Worm (Caenorhabditis elegans) whole organism, dauer: ENCODE data around the gene C17C3.24.

Source experiments
- unc-62 ChIP-seq: sonication (generic microtip); optimal IDR thresholded peaks from 2 replicates; lab custom pipeline; 2017; ENCODE audit warnings: missing biosample characterization, missing genetic modification reagents, missing genetic modification characterization

Gene C17C3.24

ce11 chrII:5541685-5542084 lies at the start of gene C17C3.24:
TSS of gene C17C3.24 (minus strand) at chrII:5541785.
- no peak for TF ChIP-seq unc-62

ce11 chrII:5589690-5590089 lies 48.1 kb upstream of the C17C3.24 start, which contains the start of gene C17G10.13:
TSS of gene C17G10.13 (minus strand) at chrII:5589790.
- no peak for TF ChIP-seq unc-62

DNA sequence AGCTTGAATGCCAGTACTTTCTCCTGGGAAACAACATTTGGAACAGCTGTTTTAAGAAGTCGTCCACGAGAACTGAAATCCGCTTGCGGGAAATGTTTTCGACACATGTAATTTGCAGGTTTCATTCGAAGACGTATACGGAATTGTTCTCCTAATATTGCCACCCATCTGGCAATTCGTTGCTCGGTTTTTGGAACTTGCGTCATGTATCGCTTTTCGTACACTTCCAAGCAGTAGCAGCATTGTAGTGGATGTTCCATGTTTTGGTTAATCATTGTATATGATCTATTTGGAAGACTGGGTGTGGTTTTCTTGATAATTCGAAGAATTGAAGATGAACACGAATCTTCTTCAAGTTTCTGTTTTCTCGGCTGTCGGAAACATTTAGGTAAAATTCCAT lies 46.2 kb upstream of the C17C3.24 start:
- no peak for TF ChIP-seq unc-62

- no peak for TF ChIP-seq unc-62
Measured at ce11 chrII:5585788-5586187, 44.2 kb upstream of the C17C3.24 start, which contains the start of gene lys-8. TSS of gene lys-8 (plus strand) at chrII:5586178.

- TF ChIP-seq unc-62, result no peak
Measured at ce11 chrII:5582309-5582708, 40.7 kb upstream of the C17C3.24 start, which contains the start of gene T25E4.2. TSS of gene T25E4.2 (minus strand) at chrII:5582409.

- TF ChIP-seq unc-62, result no peak
Measured at ce11 chrII:5579236-5579635, 37.7 kb upstream of the C17C3.24 start.

DNA sequence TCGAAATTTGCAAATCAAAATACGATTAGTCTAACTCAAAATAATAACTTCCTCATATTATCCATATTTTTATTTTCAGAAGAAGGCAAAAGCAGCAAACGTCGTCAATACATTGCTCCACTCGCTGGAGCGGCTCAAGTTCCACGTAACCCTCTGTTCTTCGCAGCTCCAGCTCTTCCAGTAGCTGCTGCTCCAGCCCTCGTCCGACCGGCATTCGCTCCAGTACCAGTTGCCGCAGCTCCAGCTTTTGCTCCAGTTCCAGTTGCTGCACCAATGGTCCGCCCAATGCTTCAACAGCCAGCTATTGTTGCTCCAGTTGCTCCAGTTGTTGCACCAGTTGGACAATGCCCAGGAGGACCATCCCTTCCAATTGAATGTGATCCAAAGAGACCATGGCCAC lies 37.1 kb upstream of the C17C3.24 start:
- TF ChIP-seq unc-62, result no peak

DNA sequence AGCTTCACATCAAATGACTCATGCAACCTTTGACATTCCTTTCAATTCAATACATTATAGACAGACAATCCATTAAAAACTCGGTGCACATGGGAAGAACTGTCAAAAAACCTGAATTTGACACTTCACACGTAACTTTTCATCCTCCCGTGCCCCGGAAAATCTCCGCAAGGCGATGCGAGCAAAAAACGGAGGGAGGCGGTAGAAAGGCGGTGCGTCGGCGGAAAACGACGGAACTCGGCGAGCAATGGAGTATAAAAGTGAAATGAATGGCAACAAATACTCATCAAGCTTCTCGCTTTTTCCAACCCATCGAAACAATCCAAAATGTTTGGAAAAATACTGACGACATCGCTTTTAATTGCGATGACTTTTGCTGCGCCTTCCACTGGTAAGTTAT lies 36.5 kb upstream of the C17C3.24 start, which contains the start of gene T25E4.1:
Gene T25E4.1 (plus strand): TSS at position 301 of the 400 bp plus-strand sequence.
- no peak for TF ChIP-seq unc-62

DNA sequence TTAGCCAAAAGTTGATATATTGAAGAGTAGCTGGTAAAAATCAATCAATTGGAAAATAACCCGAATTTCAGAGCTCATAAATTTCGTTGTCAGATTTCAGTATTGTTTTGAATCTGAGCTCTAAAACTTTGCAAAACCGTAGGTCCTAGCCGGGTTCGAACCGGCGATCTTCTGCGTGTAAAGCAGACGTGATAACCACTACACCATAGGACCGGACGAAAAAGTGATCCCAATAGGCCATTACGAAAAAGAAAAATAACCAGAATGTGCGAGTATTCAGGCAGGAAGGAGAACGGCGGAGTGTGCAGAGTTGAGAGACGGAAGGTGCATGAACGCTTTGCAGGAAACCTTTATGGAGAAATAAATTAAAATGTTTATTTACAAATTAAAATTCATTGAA lies 35.5 kb upstream of the C17C3.24 start:
- TF ChIP-seq unc-62, result no peak

DNA sequence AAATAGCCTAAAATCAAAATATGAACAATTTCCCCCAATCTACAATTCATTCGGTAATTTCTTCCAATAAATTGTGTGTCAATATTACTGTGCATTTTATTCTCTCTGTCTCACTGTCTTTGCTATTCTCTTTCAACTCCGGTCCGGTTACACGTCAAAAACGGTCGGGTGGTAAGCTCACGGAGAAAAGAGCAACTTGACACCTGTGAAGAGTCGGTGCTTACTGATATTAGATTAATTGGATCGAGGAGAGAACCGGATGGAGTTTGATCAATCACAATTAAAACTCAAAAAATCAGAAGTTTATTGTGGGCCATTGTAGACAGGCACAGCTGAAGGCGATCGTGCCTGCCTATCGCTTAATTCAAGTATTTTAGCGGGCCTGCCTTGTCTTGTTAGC lies 33.3 kb upstream of the C17C3.24 start:
- no peak for TF ChIP-seq unc-62

DNA sequence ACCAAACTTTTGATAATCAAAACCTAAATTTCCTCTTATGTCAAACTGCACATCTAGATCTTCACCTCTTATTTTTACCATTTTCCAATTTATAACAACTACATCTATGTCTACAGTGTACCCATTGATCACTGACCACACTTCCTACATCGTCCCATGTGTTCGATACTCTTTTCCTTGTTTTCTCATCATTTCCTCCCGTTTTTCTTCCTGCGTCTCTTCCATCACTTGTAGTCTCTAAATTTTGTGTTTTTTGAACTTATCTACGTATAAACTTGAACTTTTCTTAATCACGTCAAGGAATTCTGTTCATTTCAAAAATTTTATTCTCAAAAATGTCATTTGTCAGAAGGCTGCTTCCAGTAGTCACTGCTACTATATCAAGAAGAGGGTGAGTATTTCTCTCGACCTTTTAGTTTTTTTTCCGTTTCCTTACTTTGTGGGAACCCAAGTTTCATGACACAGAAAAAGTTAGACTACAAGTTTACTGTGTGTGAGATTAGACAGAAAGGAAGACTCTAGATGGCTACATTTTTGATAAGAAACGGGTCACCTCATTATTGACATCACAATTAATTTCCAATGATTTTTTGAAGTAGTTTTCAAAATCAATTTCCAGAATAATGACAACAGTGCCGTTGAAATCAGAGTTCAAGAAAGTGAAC lies 30.6 kb upstream of the C17C3.24 start:
- no peak for TF ChIP-seq unc-62

- no peak for TF ChIP-seq unc-62
Measured at ce11 chrII:5570272-5570671, 28.7 kb upstream of the C17C3.24 start, which contains the start of the genes C17C3.1 and C17C3.15. TSS of gene C17C3.1 (plus strand) at chrII:5570572. TSS of gene C17C3.15 (plus strand) at chrII:5570654.

- no peak for TF ChIP-seq unc-62
Measured at ce11 chrII:5565082-5565623, 23.6 kb upstream of the C17C3.24 start.

ce11 chrII:5561392-5561791 lies 19.8 kb upstream of the C17C3.24 start, which contains the start of gene C17C3.3:
TSS of gene C17C3.3 (plus strand) at chrII:5561737.
- TF ChIP-seq unc-62, result no peak

ce11 chrII:5557134-5557533 lies 15.5 kb upstream of the C17C3.24 start:
- TF ChIP-seq unc-62, result no peak

DNA sequence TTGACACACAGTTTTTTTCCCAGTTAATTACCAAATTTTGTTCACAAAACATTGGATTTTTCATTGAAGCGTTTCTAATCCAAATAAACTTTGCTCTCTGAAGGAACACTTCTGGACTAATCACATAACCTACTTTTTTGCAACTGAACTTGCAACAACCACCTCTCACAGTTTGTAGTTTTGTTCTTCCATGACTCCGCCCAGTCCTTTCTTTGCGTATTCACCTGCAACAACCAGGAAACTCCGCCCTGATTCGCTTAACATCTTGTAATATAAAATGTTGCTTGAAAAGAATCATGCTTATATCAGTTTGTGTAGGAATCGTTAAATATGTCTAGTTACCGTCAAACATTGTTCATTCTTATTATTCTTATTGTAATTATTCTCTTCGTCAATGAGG lies 14.8 kb upstream of the C17C3.24 start, which contains the start of gene ins-11:
Gene ins-11 (plus strand): TSS at position 301 of the 400 bp plus-strand sequence.
- TF ChIP-seq unc-62, result no peak

ce11 chrII:5555522-5555921 lies 13.9 kb upstream of the C17C3.24 start:
- no peak for TF ChIP-seq unc-62

- TF ChIP-seq unc-62, result no peak
Measured at ce11 chrII:5554788-5555187, 13.2 kb upstream of the C17C3.24 start.
